Worm (Caenorhabditis elegans): ENCODE data around the gene C46F11.6.

- TF ChIP-seq ama-1 (optimal IDR thresholded peaks at IDR 0.05) = no peak
- TF ChIP-seq hnd-1 (tag; optimal IDR thresholded peaks at IDR 0.05) = no peak
- TF ChIP-seq sea-1 (GFP tag; conservative IDR thresholded peaks at IDR 0.05) = no peak
- TF ChIP-seq flt-1 (GFP tag; IDR thresholded peaks at IDR 0.05) = no peak
- TF ChIP-seq F13C5.2 (tag; optimal IDR thresholded peaks at IDR 0.05) = no peak
- TF ChIP-seq scrt-1 (GFP tag; IDR thresholded peaks at IDR 0.05) = no peak
- no peak for TF ChIP-seq aly-1 (tag; optimal IDR thresholded peaks at IDR 0.05)
- TF ChIP-seq ceh-13 (GFP tag; optimal IDR thresholded peaks at IDR 0.05) = no peak
- no peak for TF ChIP-seq hmbx-1 (tag; optimal IDR thresholded peaks at IDR 0.05)
- TF ChIP-seq pes-1 (GFP tag; IDR thresholded peaks at IDR 0.05) = no peak
These were observed 3.9 kb upstream of the C46F11.6 start for ce11 chrIII:3674149-3674548.

All from whole organism, early embryonic.